Fruit fly (Drosophila melanogaster) whole organism, embryonic: ENCODE measurements around the gene Hesr.

Experiments used
- CG15269 ChIP-seq: fragments of 200-800 bp; sonication (Bioruptor generic); optimal IDR thresholded peaks from 2 replicates; lab custom pipeline; 2018; ENCODE audit warnings: missing biosample characterization, mild to moderate bottlenecking, missing genetic modification characterization, moderate library complexity
- CG6765 ChIP-seq: fragments of 200-800 bp; sonication (Bioruptor generic); optimal IDR thresholded peaks from 3 replicates; lab custom pipeline; 2017; ENCODE audit warnings: missing biosample characterization, mild to moderate bottlenecking, missing genetic modification characterization
- Pdp1 ChIP-seq, 2 experiments: fragments of 200-800 bp; sonication (Bioruptor generic); optimal IDR thresholded peaks; 3 replicates each; lab custom pipeline; 2016; ENCODE audit warnings: missing biosample characterization in 2 of 2, missing genetic modification characterization in 2 of 2, mild to moderate bottlenecking in 1 of 2, moderate library complexity in 1 of 2
- Ptx1 ChIP-seq: fragments of 200-800 bp; sonication (Bioruptor generic); IDR thresholded peaks from 2 replicates; pipeline ENCODE4 v1.3.6; 2022; ENCODE audit warnings: missing biosample characterization, missing genetic modification characterization
- dm ChIP-seq: fragments of 200-800 bp; sonication (Bioruptor generic); optimal IDR thresholded peaks from 3 replicates; lab custom pipeline; 2016; ENCODE audit warnings: missing biosample characterization, missing genetic modification characterization
- eve ChIP-seq, 2 experiments: fragments of >200 bp; optimal IDR thresholded peaks; 2 replicates each; lab custom pipeline; 2017; ENCODE audit warnings: missing biosample characterization in 2 of 2, missing genetic modification characterization in 2 of 2
- trem ChIP-seq: fragments of 200-800 bp; optimal IDR thresholded peaks from 3 replicates; lab custom pipeline; 2019; ENCODE audit warnings: missing biosample characterization, mild to moderate bottlenecking, missing genetic modification characterization, moderate library complexity

DNA sequence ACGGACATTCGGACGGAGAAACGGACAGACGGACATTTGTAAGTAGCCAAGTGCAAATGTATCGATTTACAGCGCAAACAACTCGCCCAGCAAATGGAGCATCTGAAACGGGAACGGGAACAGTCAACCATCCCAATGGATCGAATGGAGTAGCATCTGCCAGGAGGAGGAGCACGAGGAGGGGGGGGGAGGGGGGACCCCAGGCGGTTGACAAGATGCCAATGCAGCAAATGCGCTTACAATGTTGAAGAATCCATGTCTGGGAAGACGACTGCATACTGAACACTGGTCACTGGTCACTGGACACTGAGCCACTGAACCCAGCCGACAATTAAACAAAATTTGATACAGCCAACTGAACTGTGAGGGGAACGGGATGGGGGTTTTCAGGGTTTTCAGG, 47.0 kb upstream of the Hesr start:
- TF ChIP-seq trem (tag; lab: Kevin White, UChicago) (no peak), Ptx1 (GFP tag; lab: Robert Waterston, UW) (no peak), CG15269 (tag; lab: Kevin White, UChicago) (no peak), CG6765 (GFP tag; lab: Kevin White, UChicago) (no peak), dm (GFP tag; lab: Kevin White, UChicago) (no peak), eve (GFP tag; optimal IDR thresholded peaks at IDR 0.05; lab: Kevin White, UChicago) (no peak), Pdp1 (GFP tag; optimal IDR thresholded peaks at IDR 0.05; lab: Kevin White, UChicago) (no peak)
